Fruit fly (Drosophila melanogaster) whole organism, prepupa: ENCODE data around the gene Alp1.

Experiments
- CG1621 ChIP-seq: fragments of 200-800 bp; sonication (Bioruptor generic); optimal IDR thresholded peaks from 3 replicates; lab custom pipeline; 2018; ENCODE audit warnings: missing biosample characterization, mild to moderate bottlenecking, missing genetic modification characterization
- dsx ChIP-seq: fragments of 200-800 bp; optimal IDR thresholded peaks from 3 replicates; lab custom pipeline; 2019; ENCODE audit warnings: missing biosample characterization, mild to moderate bottlenecking, missing genetic modification characterization, moderate library complexity; ENCODE audit not compliant: poor library complexity, severe bottlenecking

DNA sequence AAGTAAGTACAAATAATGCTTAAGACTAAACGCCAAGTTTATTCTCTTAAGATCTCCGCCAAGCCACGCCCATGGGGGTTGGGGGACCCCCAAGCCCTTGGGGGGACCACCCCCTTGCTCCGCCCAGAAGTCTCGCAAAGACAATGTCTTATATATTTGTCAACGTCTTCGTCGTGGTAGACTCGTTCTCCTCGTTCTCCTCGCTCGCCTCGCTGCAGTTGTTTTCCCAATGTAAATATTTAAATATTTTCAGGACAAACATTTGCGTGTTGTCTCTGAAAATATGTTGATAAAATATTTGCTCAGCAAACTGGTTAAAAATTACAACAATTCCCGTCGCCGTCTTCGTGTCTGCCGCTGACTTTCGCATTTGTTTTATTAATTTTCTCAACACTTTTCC is 19.6 kb upstream of the Alp1 start:
- TF ChIP-seq CG1621 (tag; lab: Kevin White, UChicago) (no peak), dsx (GFP tag; lab: Kevin White, UChicago) (no peak)
